Worm (Caenorhabditis elegans): Measurements from ENCODE around the gene K12B6.9.

DNA sequence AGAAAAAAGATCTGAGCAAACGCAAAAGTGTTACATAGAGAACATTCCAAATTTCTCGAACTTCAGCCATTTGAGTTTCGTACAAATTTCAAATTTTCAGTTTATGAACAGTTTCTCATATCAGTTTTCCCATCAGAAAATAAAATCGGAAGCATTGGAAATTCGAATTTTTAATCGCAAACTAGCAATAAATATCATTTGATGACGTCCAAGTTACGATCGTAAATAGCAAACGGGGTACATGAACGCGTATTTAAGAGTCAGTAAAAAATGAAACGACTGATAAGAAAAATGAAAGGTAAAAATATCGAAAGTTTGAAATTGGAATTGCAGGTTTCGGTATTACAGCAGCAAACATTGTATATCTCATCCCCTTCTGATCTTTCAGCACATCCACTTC lies 1.2 kb downstream of the K12B6.9 start:
- TF ChIP-seq unc-62 (GFP tag; optimal IDR thresholded peaks at IDR 0.05) (no peak), ama-1 (optimal IDR thresholded peaks at IDR 0.05) (no peak), ama-1 (GFP tag; optimal IDR thresholded peaks at IDR 0.05) (no peak), ztf-18 (tag; optimal IDR thresholded peaks at IDR 0.05) (no peak), ekl-4 (GFP tag; IDR thresholded peaks at IDR 0.05) (no peak), ets-4 (GFP tag; optimal IDR thresholded peaks at IDR 0.05) (no peak), Y56A3A.18 (GFP tag; IDR thresholded peaks at IDR 0.05) (no peak), akir-1 (GFP tag; optimal IDR thresholded peaks at IDR 0.05) (no peak), ZK185.1 (tag; optimal IDR thresholded peaks at IDR 0.05; ENCODE audit: poor library complexity, severe bottlenecking) (no peak), dpl-1 (GFP tag; optimal IDR thresholded peaks at IDR 0.05) (no peak), cebp-2 (GFP tag; IDR thresholded peaks at IDR 0.05) (no peak)
